Fruit fly (Drosophila melanogaster): Measurements from ENCODE around the gene CtsF.

- TF ChIP-seq CTCF (optimal IDR thresholded peaks at IDR 0.05) (no peak), CG8478 (optimal IDR thresholded peaks at IDR 0.05) (no peak)
These were observed 48.1 kb upstream of the CtsF start, which contains the start of gene Tim17b1 for dm6 chr3R:5299569-5300195.
